Worm (Caenorhabditis elegans): Measurements from ENCODE around the gene gei-13.

gei-13 gene

DNA sequence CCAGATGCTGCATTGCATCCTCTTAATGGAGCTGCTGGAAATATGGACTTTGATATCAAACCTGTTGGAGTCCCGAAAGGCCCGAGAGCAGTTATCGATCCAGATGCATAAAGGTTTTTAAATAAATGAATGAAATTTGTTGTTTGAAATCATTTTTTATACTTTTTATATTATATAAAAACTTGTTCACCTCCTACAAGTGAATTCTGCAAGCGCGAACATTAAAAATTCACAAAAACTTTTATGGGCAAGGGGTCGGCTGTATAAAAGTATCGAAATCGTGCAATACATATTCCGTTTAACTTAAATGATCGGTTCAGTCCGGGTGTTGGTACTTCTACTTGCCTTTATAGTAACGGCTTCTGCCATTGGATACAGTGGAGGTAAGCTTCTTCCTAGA lies 38.7 kb downstream of the gei-13 start, which contains the start of gene F58A4.1:
Gene F58A4.1, plus strand, starts transcription at position 301 of the 400 bp plus-strand sequence.
- TF ChIP-seq nhr-25 (tag; optimal IDR thresholded peaks at IDR 0.05) (no peak), lin-39 (tag; optimal IDR thresholded peaks at IDR 0.05) (no peak), zag-1 (tag; optimal IDR thresholded peaks at IDR 0.05) (no peak), R02D3.7 (tag; optimal IDR thresholded peaks at IDR 0.05) (no peak), lin-15B (tag; optimal IDR thresholded peaks at IDR 0.05) (no peak), nhr-23 (tag; optimal IDR thresholded peaks at IDR 0.05) (no peak)

DNA sequence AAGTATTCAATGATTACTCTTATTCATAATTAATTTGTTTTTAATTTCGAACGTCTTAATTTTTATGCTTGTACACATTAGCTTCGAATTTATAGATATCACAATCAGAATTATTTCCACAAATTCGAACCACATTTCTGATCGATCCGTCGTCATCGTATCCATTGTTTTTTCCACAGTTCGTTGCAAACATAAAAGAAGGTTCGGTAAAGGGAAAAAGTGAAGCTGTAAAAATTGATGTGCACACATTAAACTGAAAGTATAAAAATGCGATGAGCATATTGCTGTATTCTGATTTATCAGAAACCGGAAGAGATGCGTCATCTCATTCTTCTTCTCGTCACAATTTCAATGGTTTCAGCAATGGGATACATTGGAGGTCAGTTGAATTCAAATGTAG lies 39.9 kb downstream of the gei-13 start, which contains the start of gene C48B4.12:
Gene C48B4.12, plus strand, starts transcription at position 301 of the 400 bp plus-strand sequence.
- TF ChIP-seq lsy-12 (tag; optimal IDR thresholded peaks at IDR 0.05) (no peak), ceh-16 (tag; optimal IDR thresholded peaks at IDR 0.05) (no peak), pha-4 (tag; optimal IDR thresholded peaks at IDR 0.05) (no peak), nhr-12 (tag; optimal IDR thresholded peaks at IDR 0.05) (no peak), nhr-11 (tag; optimal IDR thresholded peaks at IDR 0.05) (no peak), jun-1 (tag; optimal IDR thresholded peaks at IDR 0.05) (no peak), fkh-2 (tag; optimal IDR thresholded peaks at IDR 0.05) (no peak), ama-1 (optimal IDR thresholded peaks at IDR 0.05) (no peak), nhr-237 (tag; optimal IDR thresholded peaks at IDR 0.05) (no peak), egl-5 (tag; optimal IDR thresholded peaks at IDR 0.05) (no peak), mdl-1 (tag; optimal IDR thresholded peaks at IDR 0.05) (no peak)

DNA sequence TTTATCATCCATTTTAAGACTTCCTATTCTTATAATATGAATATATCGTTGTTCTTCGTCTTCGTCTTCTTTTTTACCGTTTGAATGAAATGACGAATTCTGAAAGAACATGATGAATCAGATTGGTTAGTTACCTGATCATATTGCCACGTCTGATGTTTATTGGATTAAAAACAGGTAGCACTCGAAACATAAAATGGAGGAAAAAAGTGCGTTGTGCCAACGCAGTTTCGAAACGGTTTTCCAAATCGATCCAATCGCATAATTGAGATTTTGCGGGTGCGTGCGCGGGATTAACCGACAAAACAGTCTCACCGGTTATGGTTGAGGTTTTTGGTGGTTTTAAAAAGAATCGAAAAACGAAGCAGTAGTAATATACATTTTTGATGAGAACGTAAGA lies 41.4 kb downstream of the gei-13 start, which contains the start of gene rom-2:
Gene rom-2, minus strand, starts transcription at position 101 of the 400 bp plus-strand sequence.
- TF ChIP-seq mdl-1 (tag; optimal IDR thresholded peaks at IDR 0.05) (no peak), nhr-25 (tag; optimal IDR thresholded peaks at IDR 0.05) (no peak), nhr-23 (tag; optimal IDR thresholded peaks at IDR 0.05) (no peak), nhr-28 (tag; optimal IDR thresholded peaks at IDR 0.05) (no peak), lin-39 (tag; optimal IDR thresholded peaks at IDR 0.05) (no peak), mml-1 (tag; optimal IDR thresholded peaks at IDR 0.05) (no peak), jun-1 (tag; optimal IDR thresholded peaks at IDR 0.05) (no peak), tbx-2 (tag; optimal IDR thresholded peaks at IDR 0.05) (no peak), ceh-16 (tag; optimal IDR thresholded peaks at IDR 0.05) (no peak), fkh-10 (GFP tag; optimal IDR thresholded peaks at IDR 0.05) (no peak)

DNA sequence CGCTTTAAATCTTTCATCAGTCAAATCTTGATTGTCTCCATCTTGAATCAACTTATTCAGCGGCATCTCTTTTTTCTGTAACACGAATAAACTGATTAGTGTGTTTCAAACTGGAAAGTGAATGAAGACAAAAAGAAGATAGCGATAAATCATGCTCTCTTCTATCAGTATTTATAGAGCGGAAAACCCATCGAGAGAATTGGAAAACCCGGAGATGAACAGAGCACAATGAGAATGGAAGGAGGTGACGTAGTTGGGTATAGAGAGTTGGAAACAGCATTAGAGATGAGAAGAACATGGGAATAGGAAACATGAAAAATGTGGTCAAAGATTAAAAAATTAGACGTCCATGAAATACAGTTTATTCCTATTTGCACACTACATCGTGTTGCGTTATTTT lies 44.8 kb downstream of the gei-13 start, which contains the start of gene acox-1.5:
Gene acox-1.5, minus strand, starts transcription at position 75 of the 400 bp plus-strand sequence.
- TF ChIP-seq tbx-2 (tag; optimal IDR thresholded peaks at IDR 0.05) (no peak), pqm-1 (tag; optimal IDR thresholded peaks at IDR 0.05) (peak; percentile 84), fos-1 (tag; optimal IDR thresholded peaks at IDR 0.05) (no peak), elt-2 (tag; optimal IDR thresholded peaks at IDR 0.05) (peak; percentile 80), jun-1 (tag; optimal IDR thresholded peaks at IDR 0.05) (peak; percentile 36), daf-12 (tag; optimal IDR thresholded peaks at IDR 0.05) (no peak), nfya-1 (tag; optimal IDR thresholded peaks at IDR 0.05; ENCODE audit: insufficient read depth) (no peak)

ce11 chrIII:9590212-9590611 lies 46.7 kb downstream of the gei-13 start:
- TF ChIP-seq ama-1 (optimal IDR thresholded peaks at IDR 0.05) (no peak), ZK546.5 (tag; optimal IDR thresholded peaks at IDR 0.05) (no peak), nhr-237 (tag; optimal IDR thresholded peaks at IDR 0.05) (no peak), lin-15B (tag; optimal IDR thresholded peaks at IDR 0.05) (no peak), ceh-9 (tag; optimal IDR thresholded peaks at IDR 0.05) (no peak), elt-1 (tag; optimal IDR thresholded peaks at IDR 0.05) (no peak), tbx-2 (tag; optimal IDR thresholded peaks at IDR 0.05) (no peak), jun-1 (tag; optimal IDR thresholded peaks at IDR 0.05) (peak; percentile 34), nfya-1 (tag; optimal IDR thresholded peaks at IDR 0.05; ENCODE audit: insufficient read depth) (no peak), elt-2 (tag; optimal IDR thresholded peaks at IDR 0.05) (peak; percentile 93), daf-12 (tag; optimal IDR thresholded peaks at IDR 0.05) (no peak), nhr-23 (tag; optimal IDR thresholded peaks at IDR 0.05) (no peak), ztf-11 (tag; optimal IDR thresholded peaks at IDR 0.05) (no peak), eor-1 (tag; optimal IDR thresholded peaks at IDR 0.05) (no peak), R02D3.7 (tag; optimal IDR thresholded peaks at IDR 0.05) (no peak), pha-4 (tag; optimal IDR thresholded peaks at IDR 0.05) (peak; percentile 22), zag-1 (tag; optimal IDR thresholded peaks at IDR 0.05) (no peak), egl-27 (tag; optimal IDR thresholded peaks at IDR 0.05) (no peak), nhr-76 (tag; optimal IDR thresholded peaks at IDR 0.05) (no peak), ceh-28 (tag; optimal IDR thresholded peaks at IDR 0.05) (no peak), snpc-4 (tag; optimal IDR thresholded peaks at IDR 0.05) (no peak), sea-2 (GFP tag; optimal IDR thresholded peaks at IDR 0.05) (no peak), lin-39 (tag; optimal IDR thresholded peaks at IDR 0.05) (no peak), elt-3 (tag; optimal IDR thresholded peaks at IDR 0.05) (no peak), unc-62 (GFP tag; optimal IDR thresholded peaks at IDR 0.05) (no peak), unc-39 (tag; optimal IDR thresholded peaks at IDR 0.05) (no peak), aly-2 (tag; optimal IDR thresholded peaks at IDR 0.05) (no peak), nhr-25 (tag; optimal IDR thresholded peaks at IDR 0.05) (no peak), nhr-28 (tag; optimal IDR thresholded peaks at IDR 0.05) (no peak), fkh-2 (tag; optimal IDR thresholded peaks at IDR 0.05) (no peak), skn-1 (tag; optimal IDR thresholded peaks at IDR 0.05) (no peak), mdl-1 (tag; optimal IDR thresholded peaks at IDR 0.05) (no peak), pqm-1 (tag; optimal IDR thresholded peaks at IDR 0.05) (peak; percentile 87)
